Fruit fly (Drosophila melanogaster) whole organism, embryonic: Measurements from ENCODE around the gene geko.

Experiments
- BEAF-32 ChIP-seq: fragments of 200-800 bp; sonication (Bioruptor generic); optimal IDR thresholded peaks from 3 replicates; lab custom pipeline; 2017; ENCODE audit warnings: missing biosample characterization, missing genetic modification characterization, mild to moderate bottlenecking, moderate library complexity, missing genetic modification reagents
- CG10147 ChIP-seq: fragments of 200-800 bp; sonication (Bioruptor generic); optimal IDR thresholded peaks from 2 replicates; lab custom pipeline; 2019; ENCODE audit warnings: missing biosample characterization, mild to moderate bottlenecking, missing genetic modification characterization, moderate library complexity
- CG10366 ChIP-seq: fragments of 200-800 bp; sonication (Bioruptor generic); IDR thresholded peaks from 2 replicates; pipeline ENCODE4 v1.3.6; 2022; ENCODE audit warnings: missing biosample characterization, missing genetic modification characterization
- CG12769 ChIP-seq: fragments of 200-800 bp; sonication (Bioruptor generic); optimal IDR thresholded peaks from 2 replicates; lab custom pipeline; 2019; ENCODE audit warnings: missing biosample characterization, mild to moderate bottlenecking, missing genetic modification characterization, moderate library complexity
- CG12942 ChIP-seq: fragments of 200-800 bp; sonication (Bioruptor generic); optimal IDR thresholded peaks from 3 replicates; lab custom pipeline; 2016; ENCODE audit warnings: missing biosample characterization, missing genetic modification characterization
- CG13624 ChIP-seq: fragments of 200-800 bp; sonication (Bioruptor generic); optimal IDR thresholded peaks from 2 replicates; lab custom pipeline; 2016; ENCODE audit warnings: missing biosample characterization, missing genetic modification characterization
- CG14860 ChIP-seq: fragments of 200-800 bp; sonication (Bioruptor generic); IDR thresholded peaks from 3 replicates; pipeline ENCODE4 v1.3.6; 2022; ENCODE audit warnings: missing biosample characterization, missing genetic modification characterization; ENCODE audit not compliant: partially characterized antibody
- CG17612 ChIP-seq: fragments of 200-800 bp; sonication (Bioruptor generic); IDR thresholded peaks from 2 replicates; pipeline ENCODE4 v1.3.6; 2022; ENCODE audit warnings: missing biosample characterization, missing genetic modification characterization
- CG18764 ChIP-seq: fragments of 200-800 bp; sonication (Bioruptor generic); optimal IDR thresholded peaks from 3 replicates; lab custom pipeline; 2016; ENCODE audit warnings: missing biosample characterization, missing genetic modification characterization
- CG2129 ChIP-seq: fragments of 200-800 bp; sonication (Bioruptor generic); IDR thresholded peaks from 2 replicates; pipeline ENCODE4 v1.3.6; 2022; ENCODE audit warnings: missing biosample characterization, missing genetic modification characterization; ENCODE audit not compliant: partially characterized antibody
- CG2678 ChIP-seq: fragments of 200-800 bp; sonication (Bioruptor generic); optimal IDR thresholded peaks from 3 replicates; lab custom pipeline; 2019; ENCODE audit warnings: missing biosample characterization, mild to moderate bottlenecking, missing genetic modification characterization, moderate library complexity
- CG30020 ChIP-seq: fragments of 200-800 bp; optimal IDR thresholded peaks from 2 replicates; lab custom pipeline; 2019; ENCODE audit warnings: missing biosample characterization, mild to moderate bottlenecking, missing genetic modification characterization, moderate library complexity
- CG30403 ChIP-seq: fragments of 200-800 bp; sonication (Bioruptor generic); optimal IDR thresholded peaks from 3 replicates; lab custom pipeline; 2016; ENCODE audit warnings: missing biosample characterization, missing genetic modification characterization
- CG3281 ChIP-seq: fragments of 200-800 bp; sonication (Bioruptor generic); optimal IDR thresholded peaks from 3 replicates; lab custom pipeline; 2017; ENCODE audit warnings: missing biosample characterization, mild to moderate bottlenecking, missing genetic modification characterization
- CG34224 ChIP-seq: fragments of 200-800 bp; sonication (Bioruptor generic); IDR thresholded peaks from 3 replicates; pipeline ENCODE4 v1.3.6; 2022; ENCODE audit warnings: missing biosample characterization, missing genetic modification characterization; ENCODE audit not compliant: partially characterized antibody
- CG3838 ChIP-seq: fragments of 200-800 bp; sonication (Bioruptor generic); optimal IDR thresholded peaks from 3 replicates; lab custom pipeline; 2016; ENCODE audit warnings: missing biosample characterization, missing genetic modification characterization
- CG42726 ChIP-seq: fragments of 200-800 bp; sonication (Bioruptor generic); IDR thresholded peaks from 2 replicates; pipeline ENCODE4 v1.3.6; 2022; ENCODE audit warnings: missing biosample characterization, missing genetic modification characterization; ENCODE audit not compliant: partially characterized antibody
- CG6683 ChIP-seq: fragments of 200-800 bp; sonication (Bioruptor generic); optimal IDR thresholded peaks from 2 replicates; lab custom pipeline; 2017; ENCODE audit warnings: missing biosample characterization, mild to moderate bottlenecking, missing genetic modification characterization, missing genetic modification reagents
- CG7928 ChIP-seq: fragments of 200-800 bp; sonication (Bioruptor generic); optimal IDR thresholded peaks from 2 replicates; lab custom pipeline; 2017; ENCODE audit warnings: missing biosample characterization, mild to moderate bottlenecking, missing genetic modification characterization
- D ChIP-seq, 2 experiments: fragments of 200-800 bp in 1 of 2; fragments of >200 bp in 1 of 2; sonication (Bioruptor generic) in 1 of 2; optimal IDR thresholded peaks; 2 replicates in 1 of 2; 3 replicates in 1 of 2; lab custom pipeline; 2017; ENCODE audit warnings: mild to moderate bottlenecking in 1 of 2, missing biosample characterization in 1 of 2, missing genetic modification characterization in 1 of 2, missing genetic modification reagents in 1 of 2
- D19B ChIP-seq: fragments of 200-800 bp; sonication (Bioruptor generic); optimal IDR thresholded peaks from 2 replicates; lab custom pipeline; 2017; ENCODE audit warnings: missing biosample characterization, mild to moderate bottlenecking, missing genetic modification characterization
- Ets97D ChIP-seq: fragments of 200-800 bp; sonication (Bioruptor generic); optimal IDR thresholded peaks from 3 replicates; lab custom pipeline; 2016; ENCODE audit warnings: missing biosample characterization, missing genetic modification characterization
- Fer1 ChIP-seq: fragments of 200-800 bp; sonication (Bioruptor generic); optimal IDR thresholded peaks from 2 replicates; lab custom pipeline; 2017; ENCODE audit warnings: missing biosample characterization, mild to moderate bottlenecking, missing genetic modification characterization
- HmgZ ChIP-seq: fragments of 200-800 bp; sonication (Bioruptor generic); optimal IDR thresholded peaks from 2 replicates; lab custom pipeline; 2018; ENCODE audit warnings: missing biosample characterization, mild to moderate bottlenecking, missing genetic modification characterization
- MESR4 ChIP-seq: fragments of 200-800 bp; sonication (Bioruptor generic); optimal IDR thresholded peaks from 2 replicates; lab custom pipeline; 2018; ENCODE audit warnings: missing biosample characterization, mild to moderate bottlenecking, missing genetic modification characterization, moderate library complexity
- Usf ChIP-seq: fragments of 200-800 bp; sonication (Bioruptor generic); optimal IDR thresholded peaks from 2 replicates; lab custom pipeline; 2017; ENCODE audit warnings: missing genotype, missing biosample characterization, missing genetic modification characterization
- bab2 ChIP-seq: fragments of 200-800 bp; sonication (Bioruptor generic); optimal IDR thresholded peaks from 2 replicates; lab custom pipeline; 2016; ENCODE audit warnings: missing biosample characterization, missing genetic modification characterization
- crol ChIP-seq: fragments of 200-800 bp; sonication (Bioruptor generic); IDR thresholded peaks from 2 replicates; pipeline ENCODE4 v1.3.6; 2022; ENCODE audit warnings: missing biosample characterization, missing genetic modification characterization
- dysf ChIP-seq: fragments of 200-800 bp; sonication (Bioruptor generic); IDR thresholded peaks from 3 replicates; pipeline ENCODE4 v1.3.6; 2022; ENCODE audit warnings: missing biosample characterization, missing genetic modification characterization
- eve ChIP-seq, 2 experiments: fragments of >200 bp; optimal IDR thresholded peaks; 2 replicates each; lab custom pipeline; 2017; ENCODE audit warnings: missing biosample characterization in 2 of 2, missing genetic modification characterization in 2 of 2
- fd3F ChIP-seq: fragments of 200-800 bp; sonication (Bioruptor generic); optimal IDR thresholded peaks from 2 replicates; lab custom pipeline; 2018; ENCODE audit warnings: missing biosample characterization, mild to moderate bottlenecking, missing genetic modification characterization, moderate library complexity
- gsb-n ChIP-seq: fragments of 200-800 bp; sonication (Bioruptor generic); optimal IDR thresholded peaks from 3 replicates; lab custom pipeline; 2018; ENCODE audit warnings: missing biosample characterization, mild to moderate bottlenecking, missing genetic modification characterization
- h ChIP-seq: fragments of >200 bp; optimal IDR thresholded peaks from 2 replicates; lab custom pipeline; 2017
- hb ChIP-seq: fragments of 200-800 bp; sonication (Bioruptor generic); IDR thresholded peaks from 3 replicates; pipeline ENCODE4 v1.3.6; 2022; ENCODE audit warnings: missing biosample characterization, missing genetic modification characterization; ENCODE audit not compliant: partially characterized antibody
- kay ChIP-seq: fragments of 200-800 bp; sonication (Bioruptor generic); optimal IDR thresholded peaks from 2 replicates; lab custom pipeline; 2016; ENCODE audit warnings: missing biosample characterization, missing genetic modification characterization
- ken ChIP-seq: fragments of 200-800 bp; sonication (Bioruptor generic); IDR thresholded peaks from 3 replicates; pipeline ENCODE4 v1.3.6; 2022; ENCODE audit warnings: missing biosample characterization, missing genetic modification characterization
- luna ChIP-seq: fragments of 200-800 bp; sonication (Bioruptor generic); optimal IDR thresholded peaks from 2 replicates; lab custom pipeline; 2016; ENCODE audit warnings: missing biosample characterization, missing genetic modification characterization
- maf-S ChIP-seq: fragments of 200-800 bp; sonication (Bioruptor generic); optimal IDR thresholded peaks from 2 replicates; lab custom pipeline; 2016; ENCODE audit warnings: missing biosample characterization, missing genetic modification characterization
- mld ChIP-seq: fragments of 200-800 bp; sonication (Bioruptor generic); IDR thresholded peaks from 3 replicates; pipeline ENCODE4 v1.3.6; 2022; ENCODE audit warnings: missing biosample characterization, missing genetic modification characterization; ENCODE audit not compliant: partially characterized antibody
- nom ChIP-seq: fragments of 200-800 bp; sonication (Bioruptor generic); optimal IDR thresholded peaks from 2 replicates; lab custom pipeline; 2017; ENCODE audit warnings: missing biosample characterization, missing genetic modification characterization, mild to moderate bottlenecking, moderate library complexity, missing genetic modification reagents
- pan ChIP-seq, 4 experiments: fragments of >200 bp in 3 of 4; fragments of 200-800 bp in 1 of 4; sonication (Bioruptor generic) in 1 of 4; optimal IDR thresholded peaks in 3 of 4; IDR thresholded peaks in 1 of 4; 2 replicates each; pipeline versions ENCODE4 v1.3.6 to Lab custom; 2017 to 2022; ENCODE audit warnings: missing biosample characterization in 2 of 4, missing genetic modification characterization in 2 of 4, mixed read lengths in 1 of 4
- pho ChIP-seq: fragments of 200-800 bp; sonication (Bioruptor generic); optimal IDR thresholded peaks from 2 replicates; lab custom pipeline; 2016; ENCODE audit warnings: missing biosample characterization, missing genetic modification characterization
- ranshi ChIP-seq: fragments of 200-800 bp; sonication (Bioruptor generic); IDR thresholded peaks from 2 replicates; pipeline ENCODE4 v1.3.6; 2022; ENCODE audit warnings: missing biosample characterization, missing genetic modification characterization
- shn ChIP-seq: fragments of 200-800 bp; sonication (Bioruptor generic); optimal IDR thresholded peaks from 3 replicates; lab custom pipeline; 2016; ENCODE audit warnings: missing biosample characterization, missing genetic modification characterization
- slp2 ChIP-seq: fragments of 200-800 bp; sonication (Bioruptor generic); optimal IDR thresholded peaks from 2 replicates; lab custom pipeline; 2016; ENCODE audit warnings: missing biosample characterization, missing genetic modification characterization
- tna ChIP-seq: fragments of 200-800 bp; sonication (Bioruptor generic); IDR thresholded peaks from 2 replicates; pipeline ENCODE4 v1.3.6; 2022; ENCODE audit warnings: missing biosample characterization, missing genetic modification characterization; ENCODE audit not compliant: partially characterized antibody
- ttk ChIP-seq: fragments of 200-800 bp; sonication (Bioruptor generic); IDR thresholded peaks from 2 replicates; pipeline ENCODE4 v2.1.2; 2022; ENCODE audit warnings: missing biosample characterization, missing genetic modification characterization

The geko gene

dm6 chr3L:18185542-18186312, 46.5 kb downstream of the geko start, which contains the start of gene hid (continued):
- TF ChIP-seq bab2 (GFP tag; lab: Kevin White, UChicago) (peak; percentile 83), CG2129 (GFP tag; lab: Robert Waterston, UW) (no peak), Fer1 (GFP tag; lab: Kevin White, UChicago) (peak; percentile 69), ranshi (GFP tag; lab: Robert Waterston, UW) (peak; percentile 74; the same call in 1 of the 2 replicates), gsb-n (tag; lab: Kevin White, UChicago) (peak; percentile 65), CG34224 (GFP tag; lab: Robert Waterston, UW) (no peak), CG10147 (GFP tag; lab: Kevin White, UChicago) (peak; percentile 78), ken (GFP tag; lab: Robert Waterston, UW) (peak; percentile 75), CG10366 (GFP tag; lab: Robert Waterston, UW) (peak; percentile 82), pho (peak; percentile 83), CG18764 (GFP tag; lab: Kevin White, UChicago) (peak; percentile 77), CG14860 (no peak), kay (GFP tag; lab: Kevin White, UChicago) (peak; percentile 90), luna (GFP tag; lab: Kevin White, UChicago) (no peak), crol (GFP tag; lab: Robert Waterston, UW) (no peak), hb (GFP tag; lab: Robert Waterston, UW) (no peak), CG42726 (GFP tag; lab: Robert Waterston, UW) (no peak), CG12769 (tag; lab: Kevin White, UChicago) (peak; percentile 82), D (optimal IDR thresholded peaks at IDR 0.05; lab: Kevin White, UChicago) (no peak), D (GFP tag; optimal IDR thresholded peaks at IDR 0.05; lab: Kevin White, UChicago) (peak; percentile 91), BEAF-32 (GFP tag; lab: Kevin White, UChicago) (no peak), h (lab: Kevin White, UChicago) (no peak), shn (peak; percentile 89), Usf (peak; percentile 64), dysf (GFP tag; lab: Robert Waterston, UW) (peak; percentile 88), CG2678 (tag; lab: Kevin White, UChicago) (peak; percentile 89), eve (GFP tag; optimal IDR thresholded peaks at IDR 0.05; lab: Kevin White, UChicago) (peak; percentile 70 to 96), CG3838 (GFP tag; lab: Kevin White, UChicago) (peak; percentile 51), fd3F (GFP tag; lab: Kevin White, UChicago) (peak; percentile 78), CG7928 (no peak), nom (GFP tag; lab: Kevin White, UChicago) (peak; percentile 82), CG30020 (tag; lab: Kevin White, UChicago) (no peak), maf-S (peak; percentile 55), CG6683 (GFP tag; lab: Kevin White, UChicago) (peak; percentile 21), CG30403 (GFP tag; lab: Kevin White, UChicago) (peak; percentile 90), CG12942 (peak; percentile 78), tna (GFP tag; lab: Robert Waterston, UW) (no peak), MESR4 (GFP tag; lab: Kevin White, UChicago) (peak; percentile 6), CG13624 (GFP tag; lab: Kevin White, UChicago) (peak; percentile 73), CG17612 (GFP tag; lab: Robert Waterston, UW) (peak; percentile 48; the same call in 1 of the 2 replicates), mld (GFP tag; lab: Robert Waterston, UW) (no peak), pan (optimal IDR thresholded peaks at IDR 0.05; lab: Kevin White, UChicago) (peak in 1 of 2 experiments; percentile 89), pan (GFP tag; optimal IDR thresholded peaks at IDR 0.05 in 1 of 2, IDR thresholded peaks at IDR 0.05 in 1 of 2) (peak; percentile 84 to 88), CG3281 (peak; percentile 72), HmgZ (tag; lab: Kevin White, UChicago) (peak; percentile 74), Ets97D (GFP tag; lab: Kevin White, UChicago) (peak; percentile 69), ttk (peak; percentile 78), D19B (GFP tag; lab: Kevin White, UChicago) (peak; percentile 98), slp2 (GFP tag; lab: Kevin White, UChicago) (peak; percentile 92)
